Worm (Caenorhabditis elegans) whole organism, L1 larva: ENCODE data around the gene pfkb-1.2.

Experiments used
- C04F5.9 ChIP-seq: sonication (generic microtip); optimal IDR thresholded peaks from 2 replicates; lab custom pipeline; 2016; ENCODE audit warnings: missing genetic modification characterization, missing compliant biosample characterization
- C34B4.2 ChIP-seq: sonication (generic microtip); optimal IDR thresholded peaks from 2 replicates; lab custom pipeline; 2017; ENCODE audit warnings: mild to moderate bottlenecking, missing genetic modification characterization, missing compliant biosample characterization
- F16B12.6 ChIP-seq: fragments of 150-350 bp; optimal IDR thresholded peaks from 2 replicates; lab custom pipeline; 2014; ENCODE audit warnings: missing biosample characterization, missing genetic modification characterization
- alr-1 ChIP-seq: fragments of 200-800 bp; sonication (Bioruptor generic); optimal IDR thresholded peaks from 2 replicates; lab custom pipeline; 2018; ENCODE audit warnings: borderline replicate concordance, mild to moderate bottlenecking, missing genetic modification characterization, missing compliant biosample characterization
- aly-2 ChIP-seq: fragments of 150-350 bp; optimal IDR thresholded peaks from 2 replicates; lab custom pipeline; 2014; ENCODE audit warnings: missing biosample characterization, missing genetic modification characterization
- ama-1 ChIP-seq: fragments of 150-350 bp; optimal IDR thresholded peaks from 2 replicates; lab custom pipeline; 2014
- blmp-1 ChIP-seq: fragments of 150-350 bp; optimal IDR thresholded peaks from 2 replicates; lab custom pipeline; 2014; ENCODE audit warnings: missing biosample characterization, missing genetic modification characterization
- ceh-82 ChIP-seq, 3 experiments: fragments of 150-350 bp in 1 of 3; sonication (generic microtip) in 2 of 3; optimal IDR thresholded peaks; 2 replicates each; lab custom pipeline; 2014 to 2017; ENCODE audit warnings: missing biosample characterization in 3 of 3, missing genetic modification characterization in 3 of 3
- ces-1 ChIP-seq: fragments of 150-350 bp; optimal IDR thresholded peaks from 2 replicates; lab custom pipeline; 2014; ENCODE audit warnings: missing biosample characterization, missing genetic modification reagents, missing genetic modification characterization
- dpl-1 ChIP-seq, 3 experiments: fragments of 150-350 bp in 2 of 3; sonication (generic microtip) in 1 of 3; optimal IDR thresholded peaks; 2 replicates each; lab custom pipeline; 2014 to 2017; ENCODE audit warnings: missing biosample characterization in 3 of 3, missing genetic modification characterization in 3 of 3, missing genetic modification reagents in 3 of 3
- efl-1 ChIP-seq, 4 experiments: fragments of 150-350 bp; optimal IDR thresholded peaks in 3 of 4; peaks in 1 of 4; 1 replicate in 1 of 4; 2 replicates in 3 of 4; lab custom pipeline; 2014; ENCODE audit warnings: missing biosample characterization in 2 of 4, missing genetic modification characterization in 2 of 4, missing genetic modification reagents in 2 of 4
- egl-13 ChIP-seq: sonication (generic microtip); optimal IDR thresholded peaks from 2 replicates; lab custom pipeline; 2016; ENCODE audit warnings: missing genotype, missing genetic modification reagents, missing genetic modification characterization, missing compliant biosample characterization
- fkh-10 ChIP-seq: sonication (generic microtip); optimal IDR thresholded peaks from 2 replicates; lab custom pipeline; 2017; ENCODE audit warnings: missing biosample characterization, missing genetic modification reagents, missing genetic modification characterization
- fkh-8 ChIP-seq: sonication (generic microtip); optimal IDR thresholded peaks from 2 replicates; lab custom pipeline; 2016; ENCODE audit warnings: mild to moderate bottlenecking, missing genetic modification characterization, missing compliant biosample characterization
- grh-1 ChIP-seq: fragments of 200-800 bp; sonication (Bioruptor generic); IDR thresholded peaks from 2 replicates; pipeline ENCODE4 v1.3.6; 2022; ENCODE audit warnings: missing genetic modification reagents, missing genetic modification characterization, missing compliant biosample characterization
- hlh-17 ChIP-seq: fragments of 200-800 bp; sonication (Bioruptor generic); optimal IDR thresholded peaks from 2 replicates; lab custom pipeline; 2018; ENCODE audit warnings: missing genetic modification characterization, mild to moderate bottlenecking, missing compliant biosample characterization, moderate library complexity, borderline replicate concordance
- hlh-4 ChIP-seq: sonication (generic microtip); optimal IDR thresholded peaks from 2 replicates; lab custom pipeline; 2016; ENCODE audit warnings: mild to moderate bottlenecking, missing genetic modification characterization, missing compliant biosample characterization
- irx-1 ChIP-seq: sonication (generic microtip); optimal IDR thresholded peaks from 2 replicates; lab custom pipeline; 2016; ENCODE audit warnings: missing genetic modification characterization, missing compliant biosample characterization
- lin-14 ChIP-seq: fragments of 200-800 bp; sonication (Bioruptor generic); optimal IDR thresholded peaks from 2 replicates; lab custom pipeline; 2018; ENCODE audit warnings: mild to moderate bottlenecking, missing genetic modification characterization, moderate library complexity, missing compliant biosample characterization
- lin-35 ChIP-seq, 2 experiments: fragments of 150-350 bp; optimal IDR thresholded peaks; 2 replicates each; lab custom pipeline; 2014; ENCODE audit warnings: missing biosample characterization in 2 of 2, missing genetic modification characterization in 2 of 2, missing genetic modification reagents in 2 of 2
- lir-3 ChIP-seq: sonication (generic microtip); optimal IDR thresholded peaks from 2 replicates; lab custom pipeline; 2016; ENCODE audit warnings: mild to moderate bottlenecking, missing genetic modification characterization, moderate library complexity, missing compliant biosample characterization; ENCODE audit not compliant: poor library complexity
- lsy-2 ChIP-seq, 2 experiments: fragments of 150-350 bp; optimal IDR thresholded peaks; 2 replicates each; lab custom pipeline; 2014; ENCODE audit warnings: missing biosample characterization in 2 of 2, missing genetic modification characterization in 2 of 2
- mab-9 ChIP-seq: fragments of 200-800 bp; sonication (Bioruptor generic); IDR thresholded peaks from 2 replicates; pipeline ENCODE4 v1.3.6; 2022; ENCODE audit warnings: missing genetic modification reagents, missing genetic modification characterization, missing compliant biosample characterization
- mdl-1 ChIP-seq, 2 experiments: fragments of 150-350 bp; optimal IDR thresholded peaks; 2 replicates each; lab custom pipeline; 2014 to 2017; ENCODE audit warnings: missing biosample characterization in 2 of 2, missing genetic modification characterization in 2 of 2, inconsistent platforms in 1 of 2
- nhr-47 ChIP-seq: sonication (generic microtip); optimal IDR thresholded peaks from 2 replicates; lab custom pipeline; 2016; ENCODE audit warnings: mild to moderate bottlenecking, missing genetic modification characterization, moderate library complexity, missing compliant biosample characterization
- nhr-71 ChIP-seq: sonication (generic microtip); optimal IDR thresholded peaks from 2 replicates; lab custom pipeline; 2016; ENCODE audit warnings: mild to moderate bottlenecking, missing genetic modification characterization, moderate library complexity, missing compliant biosample characterization
- pax-3 ChIP-seq: fragments of 200-800 bp; sonication (Bioruptor generic); optimal IDR thresholded peaks from 2 replicates; lab custom pipeline; 2018; ENCODE audit warnings: mild to moderate bottlenecking, missing genetic modification characterization, moderate library complexity, missing compliant biosample characterization
- pqm-1 ChIP-seq: sonication (generic microtip); optimal IDR thresholded peaks from 3 replicates; lab custom pipeline; 2017; ENCODE audit warnings: missing biosample characterization, missing genetic modification characterization
- rnt-1 ChIP-seq: sonication (generic microtip); optimal IDR thresholded peaks from 2 replicates; lab custom pipeline; 2016; ENCODE audit warnings: mild to moderate bottlenecking, missing genetic modification characterization, moderate library complexity, missing compliant biosample characterization
- snpc-4 ChIP-seq: fragments of 150-350 bp; optimal IDR thresholded peaks from 2 replicates; lab custom pipeline; 2014; ENCODE audit warnings: missing biosample characterization, missing genetic modification characterization
- snu-23 ChIP-seq: sonication (generic microtip); optimal IDR thresholded peaks from 2 replicates; lab custom pipeline; 2016; ENCODE audit warnings: missing genetic modification characterization, missing compliant biosample characterization
- sptf-1 ChIP-seq: fragments of 150-350 bp; optimal IDR thresholded peaks from 2 replicates; lab custom pipeline; 2014; ENCODE audit warnings: missing biosample characterization, missing genetic modification characterization
- swsn-7 ChIP-seq: sonication (generic microtip); optimal IDR thresholded peaks from 2 replicates; lab custom pipeline; 2016; ENCODE audit warnings: missing genetic modification characterization, missing compliant biosample characterization
- tbx-2 ChIP-seq: sonication (generic microtip); optimal IDR thresholded peaks from 2 replicates; lab custom pipeline; 2016; ENCODE audit warnings: missing genetic modification characterization, missing compliant biosample characterization
- unc-86 ChIP-seq: sonication (generic microtip); optimal IDR thresholded peaks from 2 replicates; lab custom pipeline; 2016; ENCODE audit warnings: missing genetic modification characterization, missing compliant biosample characterization
- unc-98 ChIP-seq: fragments of 200-800 bp; sonication (Bioruptor generic); IDR thresholded peaks from 2 replicates; pipeline ENCODE4 v1.3.6; 2022; ENCODE audit warnings: missing genetic modification characterization, missing compliant biosample characterization
- vab-15 ChIP-seq: sonication (generic microtip); optimal IDR thresholded peaks from 2 replicates; lab custom pipeline; 2017; ENCODE audit warnings: missing genotype, mild to moderate bottlenecking, missing genetic modification characterization, missing compliant biosample characterization
- xbp-1 ChIP-seq: sonication (generic microtip); optimal IDR thresholded peaks from 2 replicates; lab custom pipeline; 2016; ENCODE audit warnings: missing genetic modification characterization, missing compliant biosample characterization
- zag-1 ChIP-seq: fragments of 150-350 bp; optimal IDR thresholded peaks from 2 replicates; lab custom pipeline; 2014; ENCODE audit warnings: missing biosample characterization, missing genetic modification characterization

Gene pfkb-1.2

DNA sequence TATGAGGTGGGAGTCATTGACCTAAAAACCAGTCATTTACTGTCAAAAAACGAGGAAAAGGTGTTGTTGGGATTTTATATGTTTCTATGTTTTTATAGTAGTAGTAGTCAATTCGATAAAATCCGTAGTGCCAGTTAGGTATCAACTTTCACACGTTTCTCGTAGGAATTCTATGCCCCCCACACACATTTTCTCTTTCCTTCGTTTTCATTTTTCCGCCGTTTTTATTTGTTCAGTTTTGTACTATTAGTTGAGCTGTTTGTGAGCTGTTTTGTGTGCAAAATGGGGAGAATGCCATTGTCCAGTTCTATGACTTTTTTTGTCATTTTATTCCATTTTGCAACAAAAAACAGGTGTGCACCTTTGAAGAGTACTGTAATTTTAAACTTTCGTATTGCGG lies 7.0 kb downstream of the pfkb-1.2 start:
- no peak for TF ChIP-seq ama-1
- no peak for TF ChIP-seq unc-98 (GFP tag; lab: Robert Waterston, UW)
- peak; percentile 71 for TF ChIP-seq blmp-1 (tag; lab: Kevin White, UChicago)

DNA sequence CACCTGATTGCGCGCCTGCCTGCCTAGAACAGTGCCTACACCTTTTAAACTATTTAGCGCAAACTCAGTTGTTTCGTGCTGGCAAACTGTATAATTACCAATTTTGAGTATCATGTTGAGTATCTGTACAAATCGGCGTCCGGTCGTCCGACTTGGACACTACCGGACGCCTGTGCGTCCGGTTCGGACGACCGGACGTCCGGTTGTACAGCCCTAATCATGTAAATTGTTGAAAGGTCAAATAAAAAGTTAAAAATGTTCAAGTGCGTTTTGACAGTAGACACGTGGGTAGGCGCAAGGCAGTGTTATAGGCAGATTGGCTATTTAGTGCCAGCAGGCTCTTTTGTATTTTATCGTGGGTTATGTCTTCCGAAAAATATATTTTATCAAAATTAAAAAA lies 8.2 kb downstream of the pfkb-1.2 start:
- no peak for TF ChIP-seq sptf-1
- no peak for TF ChIP-seq pax-3 (tag; lab: Kevin White, UChicago)
- TF ChIP-seq snpc-4 (tag; lab: Kevin White, UChicago) = peak; percentile 15
- no peak for TF ChIP-seq nhr-47

DNA sequence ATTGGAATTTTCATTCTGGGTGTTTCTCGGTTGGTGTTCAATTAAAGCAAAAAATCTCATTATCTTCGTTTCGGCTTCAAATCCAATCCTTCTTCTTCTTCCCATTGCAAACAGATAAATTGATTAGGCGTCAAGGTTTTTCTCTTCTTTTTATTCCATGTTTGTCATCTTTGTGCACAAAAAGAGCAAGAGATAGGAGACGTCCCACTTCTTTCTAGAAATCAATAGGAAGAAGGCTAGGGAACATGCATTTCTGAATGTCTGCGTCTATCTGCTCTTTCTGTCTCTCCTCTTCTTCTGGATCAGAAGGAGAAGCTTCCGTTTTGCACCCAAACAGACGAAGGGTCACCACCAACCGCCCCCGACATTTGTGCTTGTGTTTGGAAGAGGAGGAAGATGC lies 11.2 kb downstream of the pfkb-1.2 start:
- TF ChIP-seq dpl-1 (GFP tag; optimal IDR thresholded peaks at IDR 0.05; lab: Kevin White, UChicago) = peak in 1 of 3 experiments; percentile 11
- no peak for TF ChIP-seq pqm-1 (tag; lab: Kevin White, UChicago)
- peak; percentile 64 for TF ChIP-seq zag-1 (tag; lab: Kevin White, UChicago)
- peak; percentile 71 for TF ChIP-seq mab-9
- peak; percentile 56 for TF ChIP-seq fkh-8 (tag; lab: Kevin White, UChicago)
- peak; percentile 37 for TF ChIP-seq unc-86 (tag; lab: Kevin White, UChicago)
- TF ChIP-seq C34B4.2 (tag; lab: Kevin White, UChicago) = no peak
- TF ChIP-seq ceh-82 (tag; optimal IDR thresholded peaks at IDR 0.05; lab: Kevin White, UChicago) = peak; percentile 29 to 72 (median 52)
- peak; percentile 43 for TF ChIP-seq irx-1
- TF ChIP-seq lsy-2 (tag; optimal IDR thresholded peaks at IDR 0.05; lab: Kevin White, UChicago) = peak; percentile 18 to 66
- peak; percentile 15 for TF ChIP-seq aly-2 (tag; lab: Kevin White, UChicago)
- TF ChIP-seq vab-15 (tag; lab: Kevin White, UChicago) = no peak
- peak; percentile 9 to 18 for TF ChIP-seq efl-1 (optimal IDR thresholded peaks at IDR 0.05; lab: Kevin White, UChicago)
- TF ChIP-seq efl-1 (GFP tag; optimal IDR thresholded peaks at IDR 0.05 in 1 of 2; lab: Kevin White, UChicago) = no peak
- no peak for TF ChIP-seq C04F5.9
- no peak for TF ChIP-seq mdl-1 (tag; optimal IDR thresholded peaks at IDR 0.05; lab: Kevin White, UChicago)
- peak; percentile 71 for TF ChIP-seq ces-1 (GFP tag; lab: Kevin White, UChicago)
- peak; percentile 29 for TF ChIP-seq snu-23
- TF ChIP-seq lin-35 (GFP tag; optimal IDR thresholded peaks at IDR 0.05; lab: Kevin White, UChicago) = peak in 1 of 2 experiments; percentile 36
- TF ChIP-seq lir-3 (tag; lab: Kevin White, UChicago) = no peak
- TF ChIP-seq nhr-71 (tag; lab: Kevin White, UChicago) = peak; percentile 52
- no peak for TF ChIP-seq alr-1
- peak; percentile 28 for TF ChIP-seq egl-13 (tag; lab: Kevin White, UChicago)
- TF ChIP-seq xbp-1 (tag; lab: Kevin White, UChicago) = peak; percentile 5
- peak; percentile 63 for TF ChIP-seq fkh-10 (GFP tag; lab: Kevin White, UChicago)
- TF ChIP-seq lin-14 = peak; percentile 94
- TF ChIP-seq tbx-2 (tag; lab: Kevin White, UChicago) = peak; percentile 57
- peak; percentile 65 for TF ChIP-seq nhr-47
- TF ChIP-seq hlh-4 = no peak
- TF ChIP-seq swsn-7 (tag; lab: Kevin White, UChicago) = peak; percentile 49

DNA sequence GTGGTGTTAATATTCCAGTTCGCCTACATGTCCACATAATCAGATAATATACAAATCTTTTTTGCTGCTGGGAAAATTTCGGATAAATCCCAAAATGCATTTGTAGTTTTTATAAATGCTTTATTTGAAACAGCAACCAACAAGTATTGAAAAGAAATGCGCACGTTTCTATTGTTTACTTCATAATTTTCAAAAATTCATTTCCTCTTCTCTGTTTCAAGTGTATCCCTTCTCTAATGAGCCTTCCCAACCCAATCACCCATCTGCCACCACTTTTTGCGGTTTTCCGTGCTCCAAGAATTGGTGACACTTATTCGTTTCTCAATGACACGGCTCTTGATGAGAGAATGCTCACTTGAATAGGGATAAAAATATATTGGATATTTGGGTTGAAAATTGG lies 13.0 kb downstream of the pfkb-1.2 start:
- TF ChIP-seq F16B12.6 (tag; lab: Kevin White, UChicago) = no peak
- TF ChIP-seq rnt-1 (tag; lab: Kevin White, UChicago) = no peak
- no peak for TF ChIP-seq grh-1 (GFP tag; lab: Robert Waterston, UW)
- no peak for TF ChIP-seq hlh-17 (GFP tag; lab: Kevin White, UChicago)
- TF ChIP-seq pqm-1 (tag; lab: Kevin White, UChicago) = no peak
